Worm (Caenorhabditis elegans) whole organism, dauer: ENCODE results near the gene R05H5.7.

Experiments
- unc-62 ChIP-seq: sonication (generic microtip); optimal IDR thresholded peaks from 2 replicates; lab custom pipeline; 2017; ENCODE audit warnings: missing biosample characterization, missing genetic modification reagents, missing genetic modification characterization

The R05H5.7 gene

DNA sequence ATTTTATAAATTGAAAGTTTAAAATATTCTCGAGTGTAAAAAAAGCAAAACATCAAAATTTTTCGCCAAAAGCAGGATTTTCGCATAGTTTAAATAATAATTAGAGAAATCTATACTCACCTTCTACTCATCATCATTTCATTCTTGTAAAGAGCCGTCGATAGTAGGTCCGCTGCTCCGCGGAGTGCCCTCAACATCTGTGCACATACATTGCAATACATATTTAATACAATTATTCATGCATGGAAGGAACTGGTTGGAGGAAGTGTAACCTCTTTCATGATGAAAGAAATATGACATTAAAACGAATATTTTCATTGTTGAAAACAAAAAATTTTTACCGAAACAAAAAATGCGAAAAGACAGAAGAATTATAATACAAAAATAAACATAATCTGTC lies 50.0 kb downstream of the R05H5.7 start, which contains the start of gene mrps-14:
TSS of gene mrps-14 (minus strand) at position 197 of the 400 bp plus-strand sequence.
- TF ChIP-seq unc-62 (GFP tag; lab: Kevin White, UChicago): no peak
